Worm (Caenorhabditis elegans): Measurements from ENCODE around the gene Y69A2AR.18.

DNA sequence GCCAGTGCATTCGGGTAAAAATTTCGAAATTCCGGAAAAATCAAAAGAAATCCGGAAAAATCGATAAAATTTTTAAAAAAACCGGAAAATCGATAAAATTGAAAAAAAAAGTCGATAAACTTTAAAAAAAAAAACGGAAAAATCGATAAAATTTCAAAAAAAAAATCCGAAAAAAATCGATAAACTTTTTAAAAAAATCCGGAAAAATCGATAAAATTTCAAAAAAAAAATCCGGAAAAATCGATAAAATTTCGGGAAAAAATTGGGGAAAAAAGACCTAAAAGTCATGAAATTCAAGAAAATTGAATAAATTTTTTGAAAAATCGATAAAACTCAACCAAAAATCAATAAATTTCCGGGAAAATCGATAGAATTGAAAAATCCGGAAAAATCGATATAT, 31.3 kb downstream of the Y69A2AR.18 start:
- TF ChIP-seq pqm-1 (tag; optimal IDR thresholded peaks at IDR 0.05), result no peak
- TF ChIP-seq snpc-4 (tag; optimal IDR thresholded peaks at IDR 0.05), result no peak
- TF ChIP-seq nhr-77 (tag; optimal IDR thresholded peaks at IDR 0.05), result no peak
